Fruit fly (Drosophila melanogaster) whole organism, embryonic: ENCODE results near the gene CG5235.

Source experiments
- Adf1 ChIP-seq: fragments of 200-800 bp; sonication (Bioruptor generic); IDR thresholded peaks from 2 replicates; pipeline ENCODE4 v1.3.6; 2022; ENCODE audit warnings: missing biosample characterization, missing genetic modification characterization
- Awh ChIP-seq: fragments of 200-800 bp; sonication (Bioruptor generic); IDR thresholded peaks from 2 replicates; pipeline ENCODE4, ENCODE4 v1.3.6; 2022; ENCODE audit warnings: missing biosample characterization, missing genetic modification characterization
- C15 ChIP-seq: fragments of 200-800 bp; sonication (Bioruptor generic); IDR thresholded peaks from 3 replicates; pipeline ENCODE4 v1.3.6; 2022; ENCODE audit warnings: missing biosample characterization, missing genetic modification characterization
- CG10366 ChIP-seq: fragments of 200-800 bp; sonication (Bioruptor generic); IDR thresholded peaks from 2 replicates; pipeline ENCODE4 v1.3.6; 2022; ENCODE audit warnings: missing biosample characterization, missing genetic modification characterization
- CG10462 ChIP-seq: fragments of 200-800 bp; sonication (Bioruptor generic); optimal IDR thresholded peaks from 2 replicates; lab custom pipeline; 2016; ENCODE audit warnings: missing biosample characterization, missing genetic modification characterization
- CG11504 ChIP-seq: fragments of 200-800 bp; sonication (Bioruptor generic); optimal IDR thresholded peaks from 3 replicates; lab custom pipeline; 2019; ENCODE audit warnings: missing biosample characterization, mild to moderate bottlenecking, missing genetic modification characterization, moderate library complexity
- CG12104 ChIP-seq: fragments of 200-800 bp; sonication (Bioruptor generic); optimal IDR thresholded peaks from 3 replicates; lab custom pipeline; 2016; ENCODE audit warnings: missing biosample characterization, missing genetic modification characterization
- CG13894 ChIP-seq: fragments of 200-800 bp; sonication (Bioruptor generic); optimal IDR thresholded peaks from 3 replicates; lab custom pipeline; 2018; ENCODE audit warnings: missing biosample characterization, mild to moderate bottlenecking, missing genetic modification characterization, moderate library complexity
- CG14050 ChIP-seq: fragments of 200-800 bp; sonication (Bioruptor generic); IDR thresholded peaks from 3 replicates; pipeline ENCODE4 v1.3.6; 2022; ENCODE audit warnings: missing biosample characterization, missing genetic modification characterization
- CG14710 ChIP-seq: fragments of 200-800 bp; sonication (Bioruptor generic); optimal IDR thresholded peaks from 3 replicates; lab custom pipeline; 2019; ENCODE audit warnings: missing biosample characterization, mild to moderate bottlenecking, missing genetic modification characterization, moderate library complexity
- CG17328 ChIP-seq: fragments of 200-800 bp; sonication (Bioruptor generic); IDR thresholded peaks from 2 replicates; pipeline ENCODE4 v1.3.6; 2022; ENCODE audit warnings: missing biosample characterization, missing genetic modification characterization
- CG17385 ChIP-seq: fragments of 200-800 bp; sonication (Bioruptor generic); optimal IDR thresholded peaks from 3 replicates; lab custom pipeline; 2018; ENCODE audit warnings: missing biosample characterization, mild to moderate bottlenecking, missing genetic modification characterization
- CG17829 ChIP-seq: fragments of 200-800 bp; optimal IDR thresholded peaks from 2 replicates; lab custom pipeline; 2019; ENCODE audit warnings: missing biosample characterization, mild to moderate bottlenecking, missing genetic modification characterization, moderate library complexity
- CG1792 ChIP-seq: fragments of 200-800 bp; sonication (Bioruptor generic); optimal IDR thresholded peaks from 2 replicates; lab custom pipeline; 2016; ENCODE audit warnings: missing biosample characterization, missing genetic modification characterization
- CG18262 ChIP-seq: fragments of 200-800 bp; optimal IDR thresholded peaks from 3 replicates; lab custom pipeline; 2019; ENCODE audit warnings: missing biosample characterization, mild to moderate bottlenecking, missing genetic modification characterization, moderate library complexity
- CG3065 ChIP-seq: fragments of 200-800 bp; sonication (Bioruptor generic); optimal IDR thresholded peaks from 2 replicates; lab custom pipeline; 2016; ENCODE audit warnings: missing biosample characterization, missing genetic modification characterization
- CG3847 ChIP-seq: fragments of 200-800 bp; sonication (Bioruptor generic); IDR thresholded peaks from 2 replicates; pipeline ENCODE4 v1.3.6; 2022; ENCODE audit warnings: missing biosample characterization, missing genetic modification characterization
- CG3995 ChIP-seq: fragments of 200-800 bp; sonication (Bioruptor generic); optimal IDR thresholded peaks from 3 replicates; lab custom pipeline; 2016; ENCODE audit warnings: missing biosample characterization, missing genetic modification characterization
- CG4404 ChIP-seq: fragments of 200-800 bp; sonication (Bioruptor generic); IDR thresholded peaks from 2 replicates; pipeline ENCODE4 v1.3.6; 2022; ENCODE audit warnings: missing biosample characterization, missing genetic modification characterization
- CG5180 ChIP-seq: fragments of 200-800 bp; sonication (Bioruptor generic); optimal IDR thresholded peaks from 3 replicates; lab custom pipeline; 2017; ENCODE audit warnings: missing biosample characterization, missing genetic modification characterization, mild to moderate bottlenecking, moderate library complexity, missing genetic modification reagents
- CG6272 ChIP-seq: fragments of 200-800 bp; sonication (Bioruptor generic); IDR thresholded peaks from 2 replicates; pipeline ENCODE4 v1.3.6; 2022; ENCODE audit warnings: missing biosample characterization, missing genetic modification characterization
- CG6689 ChIP-seq: fragments of 200-800 bp; sonication (Bioruptor generic); IDR thresholded peaks from 2 replicates; pipeline ENCODE4 v1.3.6; 2022; ENCODE audit warnings: missing biosample characterization, missing genetic modification characterization
- CG8281 ChIP-seq: fragments of 200-800 bp; sonication (Bioruptor generic); optimal IDR thresholded peaks from 2 replicates; lab custom pipeline; 2018; ENCODE audit warnings: missing biosample characterization, mild to moderate bottlenecking, missing genetic modification characterization, moderate library complexity
- CG8478 ChIP-seq: fragments of >200 bp; optimal IDR thresholded peaks from 2 replicates; lab custom pipeline; 2018
- Ets97D ChIP-seq: fragments of 200-800 bp; sonication (Bioruptor generic); optimal IDR thresholded peaks from 3 replicates; lab custom pipeline; 2016; ENCODE audit warnings: missing biosample characterization, missing genetic modification characterization
- Lhr ChIP-seq: fragments of 200-800 bp; sonication (Bioruptor generic); optimal IDR thresholded peaks from 3 replicates; lab custom pipeline; 2017; ENCODE audit warnings: mild to moderate bottlenecking, missing biosample characterization, missing genetic modification reagents, missing genetic modification characterization
- Lim3 ChIP-seq: fragments of 200-800 bp; sonication (Bioruptor generic); IDR thresholded peaks from 2 replicates; pipeline ENCODE4 v1.3.6; 2022; ENCODE audit warnings: missing biosample characterization, missing genetic modification characterization
- Meics ChIP-seq: fragments of 200-800 bp; sonication (Bioruptor generic); optimal IDR thresholded peaks from 2 replicates; lab custom pipeline; 2017; ENCODE audit warnings: missing biosample characterization, mild to moderate bottlenecking, missing genetic modification characterization
- NC2α ChIP-seq: fragments of 200-800 bp; sonication (Bioruptor generic); optimal IDR thresholded peaks from 2 replicates; lab custom pipeline; 2016; ENCODE audit warnings: missing biosample characterization, missing genetic modification characterization
- Oli ChIP-seq: fragments of 200-800 bp; sonication (Bioruptor generic); optimal IDR thresholded peaks from 2 replicates; lab custom pipeline; 2018; ENCODE audit warnings: missing biosample characterization, mild to moderate bottlenecking, missing genetic modification characterization, moderate library complexity
- Rx ChIP-seq: fragments of 200-800 bp; sonication (Bioruptor generic); IDR thresholded peaks from 2 replicates; pipeline ENCODE4 v1.3.6; 2022; ENCODE audit warnings: missing biosample characterization, missing genetic modification characterization
- Side ChIP-seq: fragments of 200-800 bp; sonication (Bioruptor generic); optimal IDR thresholded peaks from 2 replicates; lab custom pipeline; 2016; ENCODE audit warnings: missing biosample characterization, missing genetic modification characterization
- Xrp1 ChIP-seq: fragments of 200-800 bp; sonication (Bioruptor generic); IDR thresholded peaks from 2 replicates; pipeline ENCODE4 v1.3.6; 2022; ENCODE audit warnings: missing biosample characterization, missing genetic modification characterization
- ab ChIP-seq: fragments of 200-800 bp; sonication (Bioruptor generic); optimal IDR thresholded peaks from 2 replicates; lab custom pipeline; 2016; ENCODE audit warnings: missing biosample characterization, missing genetic modification characterization
- az2 ChIP-seq: fragments of 200-800 bp; sonication (Bioruptor generic); optimal IDR thresholded peaks from 3 replicates; lab custom pipeline; 2016; ENCODE audit warnings: missing biosample characterization, missing genetic modification characterization
- cg ChIP-seq: fragments of 200-800 bp; sonication (Bioruptor generic); optimal IDR thresholded peaks from 3 replicates; lab custom pipeline; 2019; ENCODE audit warnings: missing biosample characterization, mild to moderate bottlenecking, missing genetic modification characterization, moderate library complexity
- fd3F ChIP-seq: fragments of 200-800 bp; sonication (Bioruptor generic); optimal IDR thresholded peaks from 2 replicates; lab custom pipeline; 2018; ENCODE audit warnings: missing biosample characterization, mild to moderate bottlenecking, missing genetic modification characterization, moderate library complexity
- grn ChIP-seq: fragments of 200-800 bp; sonication (Bioruptor generic); optimal IDR thresholded peaks from 3 replicates; lab custom pipeline; 2017; ENCODE audit warnings: missing biosample characterization, missing genetic modification characterization
- kni ChIP-seq: fragments of 200-800 bp; sonication (Bioruptor generic); optimal IDR thresholded peaks from 3 replicates; lab custom pipeline; 2017; ENCODE audit warnings: mild to moderate bottlenecking, missing biosample characterization, missing genetic modification reagents, missing genetic modification characterization
- lilli ChIP-seq: fragments of 200-800 bp; sonication (Bioruptor generic); optimal IDR thresholded peaks from 3 replicates; lab custom pipeline; 2016; ENCODE audit warnings: missing biosample characterization, missing genetic modification characterization
- odd ChIP-seq: fragments of 200-800 bp; sonication (Bioruptor generic); optimal IDR thresholded peaks from 2 replicates; lab custom pipeline; 2017; ENCODE audit warnings: missing biosample characterization, mild to moderate bottlenecking, missing genetic modification characterization
- pros ChIP-seq: fragments of 200-800 bp; sonication (Bioruptor generic); optimal IDR thresholded peaks from 3 replicates; lab custom pipeline; 2019; ENCODE audit warnings: missing biosample characterization, mild to moderate bottlenecking, missing genetic modification characterization, moderate library complexity
- rib ChIP-seq: fragments of 200-800 bp; sonication (Bioruptor generic); IDR thresholded peaks from 2 replicates; pipeline ENCODE4 v1.3.6; 2022; ENCODE audit warnings: missing biosample characterization, missing genetic modification characterization
- slbo ChIP-seq: fragments of 200-800 bp; sonication (Bioruptor generic); IDR thresholded peaks from 2 replicates; pipeline ENCODE4 v1.3.6; 2022; ENCODE audit warnings: missing biosample characterization, missing genetic modification characterization
- sob ChIP-seq: fragments of 200-800 bp; sonication (Bioruptor generic); IDR thresholded peaks from 2 replicates; pipeline ENCODE4 v1.3.6; 2022; ENCODE audit warnings: missing biosample characterization, missing genetic modification characterization
- sqz ChIP-seq: fragments of 200-800 bp; sonication (Bioruptor generic); optimal IDR thresholded peaks from 3 replicates; lab custom pipeline; 2018; ENCODE audit warnings: missing biosample characterization, mild to moderate bottlenecking, missing genetic modification characterization
- stwl ChIP-seq: fragments of 200-800 bp; sonication (Bioruptor generic); optimal IDR thresholded peaks from 3 replicates; lab custom pipeline; 2018; ENCODE audit warnings: missing biosample characterization, mild to moderate bottlenecking, missing genetic modification characterization, moderate library complexity
- tio ChIP-seq: fragments of 200-800 bp; sonication (Bioruptor generic); optimal IDR thresholded peaks from 2 replicates; lab custom pipeline; 2017; ENCODE audit warnings: missing biosample characterization, missing genetic modification characterization, inconsistent platforms
- ttk ChIP-seq: fragments of 200-800 bp; sonication (Bioruptor generic); IDR thresholded peaks from 2 replicates; pipeline ENCODE4 v2.1.2; 2022; ENCODE audit warnings: missing biosample characterization, missing genetic modification characterization
- tup ChIP-seq: fragments of 200-800 bp; sonication (Bioruptor generic); optimal IDR thresholded peaks from 2 replicates; lab custom pipeline; 2016; ENCODE audit warnings: missing biosample characterization, mild to moderate bottlenecking, missing genetic modification characterization, moderate library complexity
- zf30C ChIP-seq: fragments of 200-800 bp; sonication (Bioruptor generic); optimal IDR thresholded peaks from 3 replicates; lab custom pipeline; 2018; ENCODE audit warnings: missing biosample characterization, mild to moderate bottlenecking, missing genetic modification characterization

Gene CG5235

DNA sequence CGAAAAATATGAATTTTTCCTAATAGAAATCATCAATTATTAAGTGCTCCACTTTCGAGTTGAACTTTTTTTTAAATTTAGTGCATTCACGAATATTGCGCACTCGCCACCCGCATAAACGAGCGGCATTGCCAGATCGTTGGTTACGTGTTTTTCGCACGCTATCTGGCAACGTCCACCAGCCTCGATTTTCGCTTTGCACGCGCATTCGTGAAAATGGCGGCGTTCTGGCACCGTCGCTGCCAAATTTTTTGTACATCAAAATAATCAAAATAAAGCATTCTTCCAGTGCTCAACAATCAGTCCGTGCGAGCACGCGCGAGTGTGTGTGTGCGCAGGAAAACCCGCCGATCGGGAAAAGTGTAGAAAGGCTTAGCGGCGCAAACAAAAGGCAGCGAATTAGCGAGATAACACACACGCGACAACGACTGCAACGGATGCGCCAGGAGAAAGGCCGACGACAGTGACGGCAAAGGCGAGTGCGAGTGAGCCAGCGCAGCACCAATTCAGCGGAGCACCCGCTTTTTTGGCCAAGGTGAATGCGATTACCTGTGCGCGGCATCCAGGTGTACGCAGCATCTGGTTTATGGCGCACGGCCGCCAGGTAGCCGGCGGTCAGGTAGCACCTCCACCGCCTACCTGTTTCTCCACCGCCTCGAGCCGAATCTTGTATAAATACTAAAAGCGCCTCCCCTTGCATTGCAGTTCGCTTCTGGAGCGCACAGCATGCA, 23.6 kb upstream of the CG5235 start (continued):
- TF ChIP-seq CG3847 (peak; percentile 89), fd3F (GFP tag; lab: Kevin White, UChicago) (peak; percentile 72), CG8478 (lab: Kevin White, UChicago) (no peak), CG10462 (GFP tag; lab: Kevin White, UChicago) (peak; percentile 33), ab (GFP tag; lab: Kevin White, UChicago) (peak; percentile 51), Awh (peak; percentile 72), CG18262 (peak; percentile 83), CG4404 (GFP tag; lab: Robert Waterston, UW) (peak; percentile 52), Lhr (GFP tag; lab: Kevin White, UChicago) (peak; percentile 61), rib (GFP tag; lab: Robert Waterston, UW) (peak; percentile 75; the same call in 1 of the 2 replicates), pros (GFP tag; lab: Kevin White, UChicago) (no peak), slbo (GFP tag; lab: Robert Waterston, UW) (peak; percentile 86), stwl (peak; percentile 13), Oli (tag; lab: Kevin White, UChicago) (peak; percentile 65), tup (GFP tag; lab: Kevin White, UChicago) (peak; percentile 75), CG17385 (GFP tag; lab: Kevin White, UChicago) (no peak), grn (GFP tag; lab: Kevin White, UChicago) (no peak), sob (GFP tag; lab: Robert Waterston, UW) (peak; percentile 89), sqz (peak; percentile 83), Meics (GFP tag; lab: Kevin White, UChicago) (peak; percentile 85), Ets97D (GFP tag; lab: Kevin White, UChicago) (peak; percentile 92), cg (GFP tag; lab: Kevin White, UChicago) (peak; percentile 81), kni (GFP tag; lab: Kevin White, UChicago) (peak; percentile 99), C15 (GFP tag; lab: Robert Waterston, UW) (peak; percentile 68; the same call in 1 of the 3 replicates), CG3995 (GFP tag; lab: Kevin White, UChicago) (no peak), CG14050 (GFP tag; lab: Robert Waterston, UW) (peak; percentile 59), CG6272 (GFP tag; lab: Robert Waterston, UW) (peak; percentile 51), CG8281 (tag; lab: Kevin White, UChicago) (no peak), CG13894 (tag; lab: Kevin White, UChicago) (no peak), CG17829 (tag; lab: Kevin White, UChicago) (peak; percentile 86), Adf1 (GFP tag; lab: Robert Waterston, UW) (peak; percentile 68), CG1792 (GFP tag; lab: Kevin White, UChicago) (peak; percentile 86), lilli (peak; percentile 94), odd (no peak), Xrp1 (GFP tag; lab: Robert Waterston, UW) (peak; percentile 84), CG12104 (peak; percentile 89), Rx (GFP tag; lab: Robert Waterston, UW) (peak; percentile 67; the same call in 1 of the 2 replicates), Lim3 (GFP tag; lab: Robert Waterston, UW) (no peak), CG11504 (no peak), tio (GFP tag; lab: Kevin White, UChicago) (no peak), az2 (peak; percentile 70), CG5180 (GFP tag; lab: Kevin White, UChicago) (no peak), CG14710 (tag; lab: Kevin White, UChicago) (peak; percentile 73), zf30C (no peak), CG10366 (GFP tag; lab: Robert Waterston, UW) (peak; percentile 80), CG3065 (GFP tag; lab: Kevin White, UChicago) (no peak), ttk (GFP tag; lab: Robert Waterston, UW) (peak; percentile 63), NC2α (GFP tag; lab: Kevin White, UChicago) (peak; percentile 37), CG17328 (GFP tag; lab: Robert Waterston, UW) (peak; percentile 82), Side (GFP tag; lab: Kevin White, UChicago) (peak; percentile 89), CG6689 (peak; percentile 83)
